Worm (Caenorhabditis elegans) whole organism, late embryonic: ENCODE data around the gene slrp-1.

ENCODE experiments used
- F13H6.1 ChIP-seq: sonication (generic microtip); optimal IDR thresholded peaks from 2 replicates; lab custom pipeline; 2016; ENCODE audit warnings: missing genetic modification characterization, missing compliant biosample characterization
- ama-1 ChIP-seq: fragments of 150-350 bp; optimal IDR thresholded peaks from 2 replicates; lab custom pipeline; 2014
- ceh-19 ChIP-seq: fragments of 200-800 bp; sonication (Bioruptor generic); optimal IDR thresholded peaks from 2 replicates; lab custom pipeline; 2018; ENCODE audit warnings: mild to moderate bottlenecking, missing genetic modification characterization, missing compliant biosample characterization
- ceh-30 ChIP-seq: fragments of 150-350 bp; optimal IDR thresholded peaks from 2 replicates; lab custom pipeline; 2014; ENCODE audit warnings: missing biosample characterization, missing genetic modification characterization
- ceh-31 ChIP-seq: sonication (generic microtip); optimal IDR thresholded peaks from 2 replicates; lab custom pipeline; 2016; ENCODE audit warnings: missing genetic modification characterization, missing compliant biosample characterization
- ceh-34 ChIP-seq: sonication (generic microtip); optimal IDR thresholded peaks from 2 replicates; lab custom pipeline; 2016; ENCODE audit warnings: mild to moderate bottlenecking, missing genetic modification characterization, missing compliant biosample characterization
- ceh-45 ChIP-seq: fragments of 200-800 bp; sonication (Bioruptor generic); IDR thresholded peaks from 2 replicates; pipeline ENCODE4 v1.3.6; 2022; ENCODE audit warnings: missing genetic modification reagents, missing genetic modification characterization, missing compliant biosample characterization
- ceh-48 ChIP-seq: sonication (generic microtip); optimal IDR thresholded peaks from 2 replicates; lab custom pipeline; 2016; ENCODE audit warnings: missing genetic modification characterization, inconsistent platforms, missing compliant biosample characterization
- dmd-4 ChIP-seq: sonication (generic microtip); optimal IDR thresholded peaks from 2 replicates; lab custom pipeline; 2016; ENCODE audit warnings: borderline replicate concordance, missing genetic modification characterization, missing compliant biosample characterization
- elt-2 ChIP-seq: sonication (generic microtip); optimal IDR thresholded peaks from 2 replicates; lab custom pipeline; 2016; ENCODE audit warnings: missing genetic modification reagents, missing genetic modification characterization, missing compliant biosample characterization
- eyg-1 ChIP-seq: sonication (generic microtip); optimal IDR thresholded peaks from 2 replicates; lab custom pipeline; 2016; ENCODE audit warnings: missing genotype, missing genetic modification characterization, missing compliant biosample characterization
- fax-1 ChIP-seq: sonication (generic microtip); optimal IDR thresholded peaks from 2 replicates; lab custom pipeline; 2016; ENCODE audit warnings: missing genotype, missing genetic modification characterization, missing compliant biosample characterization
- fkh-10 ChIP-seq: fragments of 150-350 bp; optimal IDR thresholded peaks from 2 replicates; lab custom pipeline; 2014; ENCODE audit warnings: missing biosample characterization, missing genetic modification reagents, missing genetic modification characterization
- fkh-6 ChIP-seq: sonication (generic microtip); optimal IDR thresholded peaks from 2 replicates; lab custom pipeline; 2016; ENCODE audit warnings: missing genetic modification characterization, missing compliant biosample characterization
- hlh-15 ChIP-seq: sonication (generic microtip); optimal IDR thresholded peaks from 2 replicates; lab custom pipeline; 2016; ENCODE audit warnings: missing genetic modification characterization, missing compliant biosample characterization
- hlh-30 ChIP-seq: sonication (generic microtip); optimal IDR thresholded peaks from 2 replicates; lab custom pipeline; 2017; ENCODE audit warnings: antibody characterized with exemption, missing genetic modification characterization, missing compliant biosample characterization; ENCODE audit not compliant: insufficient read depth
- lin-11 ChIP-seq: fragments of 200-800 bp; sonication (Bioruptor generic); optimal IDR thresholded peaks from 2 replicates; lab custom pipeline; 2018; ENCODE audit warnings: mild to moderate bottlenecking, missing genetic modification characterization, missing compliant biosample characterization
- madf-2 ChIP-seq: sonication (generic microtip); optimal IDR thresholded peaks from 2 replicates; lab custom pipeline; 2017; ENCODE audit warnings: missing genetic modification characterization, missing compliant biosample characterization
- mec-3 ChIP-seq: sonication (generic microtip); optimal IDR thresholded peaks from 2 replicates; lab custom pipeline; 2016; ENCODE audit warnings: borderline replicate concordance, missing genetic modification characterization, missing compliant biosample characterization
- nfya-1 ChIP-seq: sonication (generic microtip); optimal IDR thresholded peaks from 2 replicates; lab custom pipeline; 2017; ENCODE audit warnings: missing genetic modification characterization, mild to moderate bottlenecking, missing compliant biosample characterization, antibody characterized with exemption, moderate library complexity
- nhr-11 ChIP-seq: fragments of 150-350 bp; optimal IDR thresholded peaks from 2 replicates; lab custom pipeline; 2014; ENCODE audit warnings: missing biosample characterization, missing genetic modification characterization
- nhr-232 ChIP-seq: sonication (generic microtip); optimal IDR thresholded peaks from 2 replicates; lab custom pipeline; 2016; ENCODE audit warnings: missing genetic modification characterization, missing compliant biosample characterization
- npax-4 ChIP-seq: sonication (generic microtip); optimal IDR thresholded peaks from 2 replicates; lab custom pipeline; 2016; ENCODE audit warnings: missing genetic modification characterization, missing compliant biosample characterization
- odd-2 ChIP-seq: sonication (generic microtip); optimal IDR thresholded peaks from 2 replicates; lab custom pipeline; 2017; ENCODE audit warnings: antibody characterized with exemption, mild to moderate bottlenecking, missing genetic modification characterization, missing compliant biosample characterization
- pag-3 ChIP-seq: sonication (generic microtip); optimal IDR thresholded peaks from 2 replicates; lab custom pipeline; 2016; ENCODE audit warnings: missing compliant biosample characterization, missing genetic modification characterization, borderline replicate concordance
- pha-2 ChIP-seq: sonication (generic microtip); optimal IDR thresholded peaks from 2 replicates; lab custom pipeline; 2017; ENCODE audit warnings: mild to moderate bottlenecking, missing genetic modification characterization, missing compliant biosample characterization
- pqm-1 ChIP-seq: sonication (generic microtip); optimal IDR thresholded peaks from 2 replicates; lab custom pipeline; 2016; ENCODE audit warnings: missing genetic modification characterization, missing compliant biosample characterization
- rnt-1 ChIP-seq: sonication (generic microtip); optimal IDR thresholded peaks from 2 replicates; lab custom pipeline; 2016; ENCODE audit warnings: missing genetic modification characterization, missing compliant biosample characterization
- syd-9 ChIP-seq: sonication (generic microtip); optimal IDR thresholded peaks from 2 replicates; lab custom pipeline; 2016; ENCODE audit warnings: mild to moderate bottlenecking, missing genetic modification characterization, moderate library complexity, missing compliant biosample characterization
- tbx-2 ChIP-seq: sonication (generic microtip); optimal IDR thresholded peaks from 2 replicates; lab custom pipeline; 2016; ENCODE audit warnings: missing genetic modification characterization, missing compliant biosample characterization
- unc-42 ChIP-seq: sonication (generic microtip); optimal IDR thresholded peaks from 2 replicates; lab custom pipeline; 2016; ENCODE audit warnings: missing genotype, missing genetic modification characterization, missing compliant biosample characterization
- unc-55 ChIP-seq: sonication (generic microtip); optimal IDR thresholded peaks from 2 replicates; lab custom pipeline; 2017; ENCODE audit warnings: missing biosample characterization, missing genetic modification reagents, missing genetic modification characterization
- unc-86 ChIP-seq: sonication (generic microtip); optimal IDR thresholded peaks from 2 replicates; lab custom pipeline; 2016; ENCODE audit warnings: missing genetic modification characterization, missing compliant biosample characterization
- zip-5 ChIP-seq: sonication (generic microtip); optimal IDR thresholded peaks from 2 replicates; lab custom pipeline; 2016; ENCODE audit warnings: missing genetic modification characterization, missing compliant biosample characterization

Gene slrp-1

DNA sequence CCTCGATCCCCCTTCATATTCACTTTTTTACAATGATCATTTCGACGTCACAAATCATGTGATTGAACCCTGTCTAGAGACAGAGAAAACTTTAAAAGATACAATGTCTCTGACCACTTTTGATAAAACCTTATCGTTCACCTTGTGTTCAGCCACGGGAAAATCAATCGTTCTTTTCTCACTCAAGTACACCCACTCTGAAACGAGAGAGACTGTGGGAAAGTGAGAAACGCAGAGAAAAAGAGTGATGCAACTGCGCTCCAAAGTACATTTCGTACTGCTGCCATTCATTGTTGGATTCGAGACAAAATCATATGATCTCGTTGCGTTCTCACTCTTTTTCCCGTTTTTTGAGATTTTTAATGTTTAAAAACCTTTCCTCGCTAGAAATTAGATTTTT, 466 bp upstream of the slrp-1 start (continued):
- TF ChIP-seq ceh-30 (tag; lab: Kevin White, UChicago), result no peak
- TF ChIP-seq zip-5 (tag; lab: Kevin White, UChicago), result no peak
- TF ChIP-seq elt-2, result peak; percentile 64
- peak; percentile 45 for TF ChIP-seq unc-55 (GFP tag; lab: Kevin White, UChicago)
- TF ChIP-seq unc-86 (tag; lab: Kevin White, UChicago), result no peak
- peak; percentile 26 for TF ChIP-seq ceh-48 (tag; lab: Kevin White, UChicago)

DNA sequence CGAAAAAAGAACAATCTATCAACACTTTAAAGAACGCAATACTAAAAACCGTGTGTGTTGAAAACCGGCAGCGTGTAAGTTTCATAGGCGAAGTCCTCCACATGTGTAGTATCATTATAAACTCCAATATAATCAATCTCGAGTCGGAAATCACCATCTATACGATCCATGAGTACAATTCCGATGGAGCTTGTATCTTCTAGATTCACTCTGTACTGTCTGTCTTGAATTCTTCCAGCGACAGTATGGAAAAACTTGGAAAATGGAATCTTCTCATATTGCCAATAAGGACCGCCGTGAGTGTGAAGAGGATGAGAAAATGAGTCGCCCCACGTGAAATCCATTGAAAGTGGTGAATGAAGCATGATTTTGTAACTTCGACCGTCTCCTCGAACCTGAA, 1.3 kb downstream of the slrp-1 start:
- TF ChIP-seq eyg-1 (tag; lab: Kevin White, UChicago) (no peak), fkh-6 (tag; lab: Kevin White, UChicago) (no peak), nhr-232 (tag; lab: Kevin White, UChicago) (no peak)

DNA sequence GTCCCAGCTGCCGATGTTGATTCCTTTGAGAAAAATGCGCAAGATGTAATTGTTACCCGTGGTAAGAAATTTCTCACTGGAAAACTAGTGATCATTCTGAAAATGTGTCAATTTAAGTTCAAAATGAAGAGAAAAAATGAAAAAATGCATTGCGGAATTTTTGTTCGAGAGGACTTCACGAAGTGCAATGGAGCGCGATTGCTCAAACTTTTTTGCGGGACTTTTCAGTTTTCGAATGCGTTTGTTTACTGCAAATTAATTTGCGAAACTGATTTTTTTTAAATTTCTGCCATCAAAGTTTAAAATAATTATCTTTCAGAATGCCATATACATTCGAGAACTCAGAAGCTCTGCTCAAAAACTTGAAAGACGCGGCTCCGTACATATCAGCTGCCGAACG, 2.9 kb downstream of the slrp-1 start, which contains the start of the genes nuaf-1 and bir-2:
Gene nuaf-1, minus strand, starts transcription at position 98 of the 400 bp plus-strand sequence.
Gene bir-2, plus strand, starts transcription at position 318 of the 400 bp plus-strand sequence.
- TF ChIP-seq pqm-1, result no peak
- TF ChIP-seq ceh-31 (tag; lab: Kevin White, UChicago), result peak; percentile 11

- no peak for TF ChIP-seq F13H6.1
- TF ChIP-seq ceh-48 (tag; lab: Kevin White, UChicago), result peak; percentile 1
Observed at ce11 chrV:13571714-13572258, 6.1 kb downstream of the slrp-1 start, which contains the start of gene C50B8.4. Gene C50B8.4, plus strand, starts transcription at chrV:13572012.

DNA sequence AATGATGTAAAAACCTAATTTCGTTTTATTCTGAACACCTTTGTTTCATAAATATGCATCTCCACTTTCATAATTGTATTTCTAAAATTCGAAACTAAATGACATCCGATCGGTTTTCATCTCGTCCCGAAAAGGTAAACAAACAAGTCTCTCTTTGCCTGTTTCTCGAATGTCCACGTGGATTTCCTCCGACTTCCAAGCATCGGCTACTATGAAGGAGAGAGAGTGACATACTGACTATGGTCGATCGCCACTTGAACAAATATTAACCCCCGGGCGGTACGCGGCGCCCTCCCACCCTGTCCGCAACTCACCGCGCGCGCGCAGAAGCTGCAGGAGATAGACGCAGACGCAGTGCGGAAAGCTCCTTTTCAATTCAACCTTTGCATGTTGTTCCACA, 10.2 kb downstream of the slrp-1 start:
- TF ChIP-seq ceh-45 (GFP tag; lab: Robert Waterston, UW), result no peak
- TF ChIP-seq eyg-1 (tag; lab: Kevin White, UChicago), result no peak
- TF ChIP-seq tbx-2, result peak; percentile 13
- no peak for TF ChIP-seq mec-3 (tag; lab: Kevin White, UChicago)
- no peak for TF ChIP-seq ama-1 (lab: Kevin White, UChicago)
- no peak for TF ChIP-seq zip-5 (tag; lab: Kevin White, UChicago)
- TF ChIP-seq pha-2 (tag; lab: Kevin White, UChicago), result peak; percentile 36
- TF ChIP-seq ceh-34 (tag; lab: Kevin White, UChicago), result peak; percentile 67
- TF ChIP-seq lin-11 (tag; lab: Kevin White, UChicago), result no peak
- TF ChIP-seq ceh-19 (GFP tag; lab: Kevin White, UChicago), result peak; percentile 70
- TF ChIP-seq odd-2 (tag; lab: Kevin White, UChicago), result no peak

- TF ChIP-seq madf-2, result no peak
- TF ChIP-seq eyg-1 (tag; lab: Kevin White, UChicago), result no peak
- TF ChIP-seq fkh-10 (GFP tag; lab: Kevin White, UChicago), result no peak
- TF ChIP-seq unc-42, result no peak
- TF ChIP-seq hlh-30 (tag; lab: Kevin White, UChicago), result no peak
- TF ChIP-seq syd-9 (tag; lab: Kevin White, UChicago), result no peak
- no peak for TF ChIP-seq fax-1 (tag; lab: Kevin White, UChicago)
- TF ChIP-seq nhr-11 (tag; lab: Kevin White, UChicago), result no peak
- no peak for TF ChIP-seq dmd-4 (tag; lab: Kevin White, UChicago)
- TF ChIP-seq nfya-1 (tag; lab: Kevin White, UChicago), result no peak
- no peak for TF ChIP-seq npax-4 (tag; lab: Kevin White, UChicago)
- no peak for TF ChIP-seq pag-3 (tag; lab: Kevin White, UChicago)
- TF ChIP-seq hlh-15, result no peak
- no peak for TF ChIP-seq rnt-1 (tag; lab: Kevin White, UChicago)
- TF ChIP-seq ceh-48 (tag; lab: Kevin White, UChicago), result no peak
- TF ChIP-seq ama-1 (lab: Kevin White, UChicago), result no peak
Observed at ce11 chrV:13576828-13577227, 11.2 kb downstream of the slrp-1 start.
